Worm (Caenorhabditis elegans) whole organism, young adult: ENCODE measurements around the gene C06E4.3.
A peak's percentile ranks its signal among the peaks of the same experiment; 100 is the strongest.
"Not testable (repeated sequence)": the region's sequence is repeated elsewhere in the genome, so short reads cannot be mapped to it uniquely, and the experiment has no call there.

ENCODE experiments used
- B0261.1 ChIP-seq: sonication (generic microtip); optimal IDR thresholded peaks from 2 replicates; lab custom pipeline; 2016; ENCODE audit warnings: mild to moderate bottlenecking, missing genetic modification characterization, moderate library complexity, missing compliant biosample characterization
- F22D6.2 ChIP-seq: sonication (generic microtip); optimal IDR thresholded peaks from 2 replicates; lab custom pipeline; 2016; ENCODE audit warnings: mild to moderate bottlenecking, missing genetic modification characterization, missing compliant biosample characterization
- F52B5.7 ChIP-seq: sonication (generic microtip); optimal IDR thresholded peaks from 2 replicates; lab custom pipeline; 2016; ENCODE audit warnings: mild to moderate bottlenecking, missing genetic modification characterization, missing compliant biosample characterization
- F57A8.1 ChIP-seq: fragments of 200-800 bp; sonication (Bioruptor generic); optimal IDR thresholded peaks from 2 replicates; lab custom pipeline; 2018; ENCODE audit warnings: mild to moderate bottlenecking, missing genetic modification characterization, moderate library complexity, missing compliant biosample characterization
- Y53F4B.3 ChIP-seq: fragments of 200-800 bp; sonication (Bioruptor generic); IDR thresholded peaks from 2 replicates; pipeline ENCODE4 v1.3.6; 2022; ENCODE audit warnings: missing genetic modification reagents, missing genetic modification characterization, missing compliant biosample characterization
- Y67H2A.10 ChIP-seq: fragments of 200-800 bp; sonication (Bioruptor generic); conservative IDR thresholded peaks from 2 replicates; pipeline ENCODE4 v1.3.6; 2022; ENCODE audit warnings: missing genetic modification reagents, missing genetic modification characterization, missing compliant biosample characterization
- ama-1 ChIP-seq, 3 experiments: fragments of 150-350 bp in 1 of 3; sonication (generic microtip) in 2 of 3; optimal IDR thresholded peaks; 2 replicates each; lab custom pipeline; 2014 to 2018; ENCODE audit warnings: missing biosample characterization in 2 of 3, missing genetic modification characterization in 2 of 3, missing genetic modification reagents in 2 of 3
- atf-7 ChIP-seq: sonication (generic microtip); optimal IDR thresholded peaks from 2 replicates; lab custom pipeline; 2017; ENCODE audit warnings: mild to moderate bottlenecking, missing genetic modification characterization, missing compliant biosample characterization
- bed-1 ChIP-seq: fragments of 200-800 bp; sonication (Bioruptor generic); IDR thresholded peaks from 2 replicates; pipeline ENCODE4 v1.3.6; 2022; ENCODE audit warnings: missing genetic modification reagents, missing genetic modification characterization, missing compliant biosample characterization
- bed-2 ChIP-seq: fragments of 200-800 bp; sonication (Bioruptor generic); IDR thresholded peaks from 2 replicates; pipeline ENCODE4 v1.3.6; 2022; ENCODE audit warnings: missing genetic modification reagents, missing genetic modification characterization, missing compliant biosample characterization
- ccch-3 ChIP-seq: fragments of 200-800 bp; sonication (Bioruptor generic); optimal IDR thresholded peaks from 2 replicates; lab custom pipeline; 2018; ENCODE audit warnings: mild to moderate bottlenecking, missing genetic modification characterization, missing compliant biosample characterization
- cebp-1 ChIP-seq, 2 experiments: fragments of 200-800 bp in 1 of 2; sonication (Bioruptor generic) in 1 of 2; sonication (generic microtip) in 1 of 2; IDR thresholded peaks in 1 of 2; optimal IDR thresholded peaks in 1 of 2; 2 replicates each; pipeline versions ENCODE4 v1.3.6 to Lab custom; 2017 to 2022; ENCODE audit warnings: missing compliant biosample characterization in 2 of 2, missing genetic modification characterization in 2 of 2, mild to moderate bottlenecking in 1 of 2, missing genetic modification reagents in 1 of 2, moderate library complexity in 1 of 2
- ceh-100 ChIP-seq: fragments of 200-800 bp; sonication (Bioruptor generic); IDR thresholded peaks from 2 replicates; pipeline ENCODE4 v1.3.6; 2022; ENCODE audit warnings: missing genetic modification reagents, missing genetic modification characterization, missing compliant biosample characterization
- ceh-58 ChIP-seq: fragments of 200-800 bp; sonication (Bioruptor generic); IDR thresholded peaks from 2 replicates; pipeline ENCODE4 v1.3.6; 2022; ENCODE audit warnings: missing genetic modification characterization, missing compliant biosample characterization
- dox-1 ChIP-seq: fragments of 200-800 bp; sonication (Bioruptor generic); IDR thresholded peaks from 2 replicates; pipeline ENCODE4 v1.3.6; 2022; ENCODE audit warnings: missing genetic modification reagents, missing genetic modification characterization, missing compliant biosample characterization
- egl-44 ChIP-seq: fragments of 200-800 bp; sonication (Bioruptor generic); IDR thresholded peaks from 2 replicates; pipeline ENCODE4 v1.3.6; 2022; ENCODE audit warnings: missing genetic modification reagents, missing genetic modification characterization, missing compliant biosample characterization
- egrh-3 ChIP-seq: fragments of 200-800 bp; sonication (Bioruptor generic); IDR thresholded peaks from 2 replicates; pipeline ENCODE4 v1.3.6; 2022; ENCODE audit warnings: missing genetic modification reagents, missing genetic modification characterization, missing compliant biosample characterization
- ekl-4 ChIP-seq: fragments of 200-800 bp; sonication (Bioruptor generic); IDR thresholded peaks from 2 replicates; pipeline ENCODE4 v1.3.6; 2022; ENCODE audit warnings: missing genetic modification reagents, missing genetic modification characterization, missing compliant biosample characterization
- hlh-26 ChIP-seq: fragments of 200-800 bp; sonication (Bioruptor generic); conservative IDR thresholded peaks from 2 replicates; pipeline ENCODE4 v1.3.6; 2022; ENCODE audit warnings: missing genetic modification reagents, missing genetic modification characterization, missing compliant biosample characterization
- hmg-20 ChIP-seq: fragments of 200-800 bp; sonication (Bioruptor generic); IDR thresholded peaks from 2 replicates; pipeline ENCODE4 v1.3.6; 2022; ENCODE audit warnings: missing genetic modification reagents, missing genetic modification characterization, missing compliant biosample characterization
- hsf-1 ChIP-seq: fragments of 200-800 bp; sonication (Bioruptor generic); IDR thresholded peaks from 2 replicates; pipeline ENCODE4 v1.3.6; 2022; ENCODE audit warnings: missing genetic modification reagents, missing genetic modification characterization, missing compliant biosample characterization
- lag-1 ChIP-seq: fragments of 200-800 bp; sonication (Bioruptor generic); IDR thresholded peaks from 2 replicates; pipeline ENCODE4 v1.3.6; 2022; ENCODE audit warnings: missing genetic modification reagents, missing genetic modification characterization, missing compliant biosample characterization
- madf-3 ChIP-seq: fragments of 200-800 bp; sonication (Bioruptor generic); IDR thresholded peaks from 2 replicates; pipeline ENCODE4 v1.3.6; 2022; ENCODE audit warnings: missing genetic modification reagents, missing genetic modification characterization, missing compliant biosample characterization
- madf-6 ChIP-seq: fragments of 200-800 bp; sonication (Bioruptor generic); IDR thresholded peaks from 2 replicates; pipeline ENCODE4 v1.3.6; 2022; ENCODE audit warnings: missing genetic modification reagents, missing genetic modification characterization, missing compliant biosample characterization
- madf-8 ChIP-seq: fragments of 200-800 bp; sonication (Bioruptor generic); conservative IDR thresholded peaks from 2 replicates; pipeline ENCODE4 v1.3.6; 2022; ENCODE audit warnings: missing genetic modification reagents, missing genetic modification characterization, missing compliant biosample characterization
- mcd-1 ChIP-seq: fragments of 200-800 bp; sonication (Bioruptor generic); IDR thresholded peaks from 2 replicates; pipeline ENCODE4 v1.3.6; 2022; ENCODE audit warnings: missing genetic modification reagents, missing genetic modification characterization, missing compliant biosample characterization
- nhr-120 ChIP-seq: fragments of 200-800 bp; sonication (Bioruptor generic); IDR thresholded peaks from 2 replicates; pipeline ENCODE4 v1.3.6; 2022; ENCODE audit warnings: missing genetic modification characterization, missing compliant biosample characterization
- nhr-80 ChIP-seq: sonication (generic microtip); optimal IDR thresholded peaks from 2 replicates; lab custom pipeline; 2016; ENCODE audit warnings: missing genetic modification characterization, missing compliant biosample characterization
- nhr-90 ChIP-seq: sonication (generic microtip); optimal IDR thresholded peaks from 2 replicates; lab custom pipeline; 2016; ENCODE audit warnings: missing genotype, mild to moderate bottlenecking, missing genetic modification characterization, missing compliant biosample characterization
- rec-8 ChIP-seq, 2 experiments: sonication (generic microtip); optimal IDR thresholded peaks; 2 replicates each; lab custom pipeline; 2016; ENCODE audit warnings: mild to moderate bottlenecking in 2 of 2, missing genetic modification characterization in 2 of 2, missing genetic modification reagents in 2 of 2, missing genotype in 2 of 2, missing biosample characterization in 1 of 2, missing compliant biosample characterization in 1 of 2, moderate library complexity in 1 of 2
- rpc-1 ChIP-seq, 2 experiments: fragments of 150-350 bp in 1 of 2; sonication (generic microtip) in 1 of 2; optimal IDR thresholded peaks; 2 replicates each; lab custom pipeline; 2014 to 2018; ENCODE audit warnings: missing biosample characterization in 1 of 2, missing genetic modification characterization in 1 of 2, missing genetic modification reagents in 1 of 2, missing genotype in 1 of 2
- sdz-38 ChIP-seq: sonication (generic microtip); optimal IDR thresholded peaks from 2 replicates; lab custom pipeline; 2016; ENCODE audit warnings: missing genotype, missing genetic modification characterization, missing compliant biosample characterization
- snpc-3.4 ChIP-seq: sonication (generic microtip); optimal IDR thresholded peaks from 2 replicates; lab custom pipeline; 2017; ENCODE audit warnings: missing genetic modification characterization, mild to moderate bottlenecking, missing compliant biosample characterization, antibody characterized with exemption, moderate library complexity, missing genotype, missing genetic modification reagents
- tbp1 ChIP-seq: fragments of 200-800 bp; sonication (Bioruptor generic); optimal IDR thresholded peaks from 2 replicates; lab custom pipeline; 2018; ENCODE audit warnings: mild to moderate bottlenecking, missing genetic modification characterization, missing compliant biosample characterization
- xnd-1 ChIP-seq: sonication (generic microtip); optimal IDR thresholded peaks from 2 replicates; lab custom pipeline; 2016; ENCODE audit warnings: missing genotype, missing genetic modification reagents, missing genetic modification characterization, missing compliant biosample characterization
- zfh-2 ChIP-seq: fragments of 200-800 bp; sonication (Bioruptor generic); conservative IDR thresholded peaks from 2 replicates; pipeline ENCODE4 v1.3.6; 2022; ENCODE audit warnings: missing genetic modification reagents, missing genetic modification characterization, missing compliant biosample characterization
- ztf-26 ChIP-seq: sonication (generic microtip); optimal IDR thresholded peaks from 2 replicates; lab custom pipeline; 2017; ENCODE audit warnings: missing genetic modification characterization, missing compliant biosample characterization
- ztf-6 ChIP-seq: fragments of 200-800 bp; sonication (Bioruptor generic); IDR thresholded peaks from 2 replicates; pipeline ENCODE4 v1.3.6; 2022; ENCODE audit warnings: missing genetic modification reagents, missing genetic modification characterization, missing compliant biosample characterization

The C06E4.3 gene

ce11 chrIV:7243913-7244312 lies 16.8 kb upstream of the C06E4.3 start, which contains the start of gene afmd-1:
Gene afmd-1, plus strand, starts transcription at chrIV:7244228.
- no peak for TF ChIP-seq hmg-20 (GFP tag; lab: Robert Waterston, UW)
- no peak for TF ChIP-seq lag-1
- no peak for TF ChIP-seq xnd-1 (tag; lab: Kevin White, UChicago)
- TF ChIP-seq nhr-90 = no peak
- TF ChIP-seq rec-8 (tag; optimal IDR thresholded peaks at IDR 0.05; lab: Kevin White, UChicago) = no peak
- no peak for TF ChIP-seq madf-3 (GFP tag; lab: Robert Waterston, UW)
- TF ChIP-seq bed-1 (GFP tag; lab: Robert Waterston, UW) = no peak
- TF ChIP-seq ama-1 (optimal IDR thresholded peaks at IDR 0.05; lab: Kevin White, UChicago) = no peak
- no peak for TF ChIP-seq ama-1 (GFP tag; optimal IDR thresholded peaks at IDR 0.05; lab: Kevin White, UChicago)
- no peak for TF ChIP-seq Y53F4B.3 (GFP tag; lab: Robert Waterston, UW)
- TF ChIP-seq dox-1 = no peak

ce11 chrIV:7245592-7245991 lies 15.1 kb upstream of the C06E4.3 start:
- TF ChIP-seq egrh-3 (GFP tag; lab: Robert Waterston, UW) = peak; percentile 44; the same call in 1 of the 2 replicates
- TF ChIP-seq hsf-1 (GFP tag; lab: Robert Waterston, UW) = no peak
- TF ChIP-seq zfh-2 (GFP tag; lab: Robert Waterston, UW) = peak; percentile 76
- TF ChIP-seq nhr-80 (tag; lab: Kevin White, UChicago) = no peak

ce11 chrIV:7246553-7246952 lies 14.1 kb upstream of the C06E4.3 start, which contains the start of gene col-114:
Gene col-114, minus strand, starts transcription at chrIV:7246653.
- TF ChIP-seq ztf-6 (GFP tag; lab: Robert Waterston, UW) (no peak), cebp-1 (GFP tag; IDR thresholded peaks at IDR 0.05; lab: Robert Waterston, UW) (no peak), cebp-1 (tag; optimal IDR thresholded peaks at IDR 0.05; lab: Kevin White, UChicago) (no peak), tbp1 (GFP tag; lab: Kevin White, UChicago) (no peak), rpc-1 (optimal IDR thresholded peaks at IDR 0.05; lab: Kevin White, UChicago) (no peak), rpc-1 (tag; optimal IDR thresholded peaks at IDR 0.05; lab: Kevin White, UChicago) (no peak), nhr-80 (tag; lab: Kevin White, UChicago) (no peak)

ce11 chrIV:7247243-7247642 lies 13.4 kb upstream of the C06E4.3 start, which contains the start of gene D2024.1:
Gene D2024.1, plus strand, starts transcription at chrIV:7247543.
- not testable (repeated sequence) for TF ChIP-seq F57A8.1 (GFP tag; lab: Kevin White, UChicago); snpc-3.4 (tag; lab: Kevin White, UChicago); sdz-38 (tag; lab: Kevin White, UChicago)
- TF ChIP-seq, all 124 proteins: peak for 0; not testable (repeated sequence) for 124

ce11 chrIV:7250158-7250557 lies 10.5 kb upstream of the C06E4.3 start, which contains the start of gene D2024.18:
Gene D2024.18, plus strand, starts transcription at chrIV:7250458.
- TF ChIP-seq hlh-26 = no peak
- TF ChIP-seq cebp-1 (GFP tag; IDR thresholded peaks at IDR 0.05; lab: Robert Waterston, UW) = no peak
- TF ChIP-seq cebp-1 (tag; optimal IDR thresholded peaks at IDR 0.05; lab: Kevin White, UChicago) = no peak
- no peak for TF ChIP-seq bed-2 (GFP tag; lab: Robert Waterston, UW)
- TF ChIP-seq ccch-3 (GFP tag; lab: Kevin White, UChicago) = no peak
- no peak for TF ChIP-seq B0261.1 (tag; lab: Kevin White, UChicago)
- TF ChIP-seq madf-6 (GFP tag; lab: Robert Waterston, UW) = no peak
- no peak for TF ChIP-seq atf-7 (tag; lab: Kevin White, UChicago)
- no peak for TF ChIP-seq ztf-26
- no peak for TF ChIP-seq ekl-4
- TF ChIP-seq egl-44 (GFP tag; lab: Robert Waterston, UW) = no peak
- TF ChIP-seq F52B5.7 (tag; lab: Kevin White, UChicago) = no peak
- no peak for TF ChIP-seq Y67H2A.10 (GFP tag; lab: Robert Waterston, UW)
- TF ChIP-seq ceh-100 = no peak
- TF ChIP-seq ceh-58 (GFP tag; lab: Robert Waterston, UW) = no peak
- TF ChIP-seq mcd-1 (GFP tag; lab: Robert Waterston, UW) = no peak
- TF ChIP-seq F22D6.2 (tag; lab: Kevin White, UChicago) = no peak
- no peak for TF ChIP-seq nhr-120 (GFP tag; lab: Robert Waterston, UW)
- no peak for TF ChIP-seq madf-8 (GFP tag; lab: Robert Waterston, UW)
